Fruit fly (Drosophila melanogaster) whole organism, adult: ENCODE measurements around the gene Hph.

ENCODE experiments used
- CG11617 ChIP-seq: fragments of 200-800 bp; sonication (Bioruptor generic); optimal IDR thresholded peaks from 2 replicates; lab custom pipeline; 2017; ENCODE audit warnings: mild to moderate bottlenecking, missing biosample characterization, missing genetic modification reagents, missing genetic modification characterization
- CG14711 ChIP-seq: fragments of 200-800 bp; sonication (Bioruptor generic); optimal IDR thresholded peaks from 2 replicates; lab custom pipeline; 2018; ENCODE audit warnings: missing biosample characterization, mild to moderate bottlenecking, missing genetic modification characterization, moderate library complexity
- CG1620 ChIP-seq: fragments of 200-800 bp; sonication (Bioruptor generic); optimal IDR thresholded peaks from 2 replicates; lab custom pipeline; 2016; ENCODE audit warnings: missing biosample characterization, missing genetic modification characterization
- CG33017 ChIP-seq: fragments of 200-800 bp; sonication (Bioruptor generic); optimal IDR thresholded peaks from 2 replicates; lab custom pipeline; 2018; ENCODE audit warnings: missing biosample characterization, mild to moderate bottlenecking, missing genetic modification characterization, moderate library complexity
- CG5204 ChIP-seq: fragments of 200-800 bp; sonication (Bioruptor generic); optimal IDR thresholded peaks from 2 replicates; lab custom pipeline; 2016; ENCODE audit warnings: missing biosample characterization, missing genetic modification characterization
- Hr96 ChIP-seq: fragments of 200-800 bp; sonication (Bioruptor generic); optimal IDR thresholded peaks from 2 replicates; lab custom pipeline; 2016; ENCODE audit warnings: missing biosample characterization, missing genetic modification characterization
- Mnt ChIP-seq: fragments of 200-800 bp; sonication (Bioruptor generic); optimal IDR thresholded peaks from 2 replicates; lab custom pipeline; 2016; ENCODE audit warnings: missing biosample characterization, mild to moderate bottlenecking, missing genetic modification characterization
- cic ChIP-seq: fragments of 200-800 bp; sonication (Bioruptor generic); optimal IDR thresholded peaks from 2 replicates; lab custom pipeline; 2017; ENCODE audit warnings: missing biosample characterization, mild to moderate bottlenecking, missing genetic modification characterization, moderate library complexity
- kay ChIP-seq: fragments of 200-800 bp; sonication (Bioruptor generic); peaks from one replicate; lab custom pipeline; 2016; ENCODE audit warnings: missing biosample characterization, missing genetic modification characterization, borderline replicate concordance
- pad ChIP-seq: fragments of 200-800 bp; sonication (Bioruptor generic); optimal IDR thresholded peaks from 3 replicates; lab custom pipeline; 2017; ENCODE audit warnings: missing biosample characterization, missing genetic modification characterization, mild to moderate bottlenecking, moderate library complexity, missing genetic modification reagents
- toe ChIP-seq: fragments of 200-800 bp; sonication (Bioruptor generic); optimal IDR thresholded peaks from 2 replicates; lab custom pipeline; 2016; ENCODE audit warnings: missing biosample characterization, missing genetic modification characterization

- no peak for TF ChIP-seq CG11617 (GFP tag; lab: Kevin White, UChicago)
- no peak for TF ChIP-seq CG33017
- TF ChIP-seq pad (GFP tag; lab: Kevin White, UChicago): no peak
- TF ChIP-seq CG1620 (GFP tag; lab: Kevin White, UChicago): no peak
- peak; percentile 12 for TF ChIP-seq Mnt
- TF ChIP-seq CG14711 (tag; lab: Kevin White, UChicago): no peak
- TF ChIP-seq cic (GFP tag; lab: Kevin White, UChicago): peak; percentile 61
- TF ChIP-seq CG5204 (GFP tag; lab: Kevin White, UChicago): no peak
- no peak for TF ChIP-seq Hr96 (GFP tag; lab: Kevin White, UChicago)
- no peak for TF ChIP-seq toe (GFP tag; lab: Kevin White, UChicago)
- TF ChIP-seq kay (GFP tag; lab: Kevin White, UChicago): no peak
Observed at dm6 chr3R:5250530-5251242, 6.2 kb upstream of the Hph start.
